Fruit fly (Drosophila melanogaster): ENCODE results near the gene fz4.

DNA sequence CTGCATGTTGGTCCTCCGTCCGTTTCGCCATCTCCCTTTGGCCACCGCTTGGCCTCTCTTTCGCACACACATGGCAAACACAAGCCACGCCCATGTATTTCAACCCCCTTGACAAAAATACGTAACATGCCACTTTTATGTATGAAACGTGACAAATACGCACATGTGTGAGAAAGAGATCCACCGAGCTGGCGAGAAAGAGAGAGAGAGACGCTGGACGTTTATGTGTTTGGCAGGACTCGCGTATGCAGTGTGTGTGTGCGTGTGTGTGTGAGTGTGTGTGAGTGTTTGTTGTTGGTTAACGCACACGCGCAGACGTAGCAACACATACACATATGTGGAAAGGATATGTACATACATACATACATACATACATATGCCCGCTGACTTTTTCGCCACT lies 769 bp upstream of the fz4 start:
- TF ChIP-seq CG8119 (GFP tag; IDR thresholded peaks at IDR 0.05) (no peak), CG6792 (GFP tag; optimal IDR thresholded peaks at IDR 0.05) (no peak), Ets21C (GFP tag; optimal IDR thresholded peaks at IDR 0.05) (no peak), lz (GFP tag; optimal IDR thresholded peaks at IDR 0.05) (no peak), acj6 (GFP tag; optimal IDR thresholded peaks at IDR 0.05) (no peak), CG4318 (GFP tag; optimal IDR thresholded peaks at IDR 0.05) (no peak), Eip78C (GFP tag) (no peak), Eip93F (GFP tag; optimal IDR thresholded peaks at IDR 0.05) (no peak), spab (GFP tag; optimal IDR thresholded peaks at IDR 0.05) (no peak), CG1621 (tag; optimal IDR thresholded peaks at IDR 0.05) (no peak), Gug (GFP tag; IDR thresholded peaks at IDR 0.05) (no peak), Eip75B (GFP tag; optimal IDR thresholded peaks at IDR 0.05) (no peak), achi (GFP tag; optimal IDR thresholded peaks at IDR 0.05) (no peak), esn (GFP tag; optimal IDR thresholded peaks at IDR 0.05) (no peak)

Measured in whole organism, prepupa.